Worm (Caenorhabditis elegans): ENCODE measurements around the gene skr-16.
A peak's percentile ranks its signal among the peaks of the same experiment; 100 is the strongest.

The skr-16 gene

ce11 chrIV:7154356-7154755 lies 14.2 kb upstream of the skr-16 start, which contains the start of gene C34D4.2:
Gene C34D4.2, plus strand, starts transcription at chrIV:7154656.
- TF ChIP-seq F52B5.7 (tag; optimal IDR thresholded peaks at IDR 0.05): no peak
- no peak for TF ChIP-seq snpc-1.3 (tag; optimal IDR thresholded peaks at IDR 0.05; ENCODE audit: insufficient read depth)
- no peak for TF ChIP-seq madf-6 (GFP tag; IDR thresholded peaks at IDR 0.05)
- TF ChIP-seq attf-6 (GFP tag; IDR thresholded peaks at IDR 0.05): no peak
- TF ChIP-seq aptf-2 (GFP tag; conservative IDR thresholded peaks at IDR 0.05): no peak
- no peak for TF ChIP-seq Y67H2A.10 (GFP tag; conservative IDR thresholded peaks at IDR 0.05)

ce11 chrIV:7156356-7156755 lies 12.2 kb upstream of the skr-16 start, which contains the start of gene maph-9:
Gene maph-9, plus strand, starts transcription at chrIV:7156628.
- no peak for TF ChIP-seq F57A8.1 (GFP tag; optimal IDR thresholded peaks at IDR 0.05)

- TF ChIP-seq snpc-4 (GFP tag; optimal IDR thresholded peaks at IDR 0.05): no peak
- no peak for TF ChIP-seq snpc-4 (tag; optimal IDR thresholded peaks at IDR 0.05)
- no peak for TF ChIP-seq lag-1 (GFP tag; IDR thresholded peaks at IDR 0.05)
- no peak for TF ChIP-seq rcor-1 (GFP tag; IDR thresholded peaks at IDR 0.05)
- no peak for TF ChIP-seq aptf-3 (GFP tag; IDR thresholded peaks at IDR 0.05)
Measured at ce11 chrIV:7158161-7158560, 10.3 kb upstream of the skr-16 start.

- TF ChIP-seq hrde-1 (tag; optimal IDR thresholded peaks at IDR 0.05; ENCODE audit: borderline replicate concordance) (peak; percentile 11), ceh-100 (GFP tag; IDR thresholded peaks at IDR 0.05) (no peak), ztf-18 (tag; optimal IDR thresholded peaks at IDR 0.05) (no peak), egrh-3 (GFP tag; IDR thresholded peaks at IDR 0.05) (no peak), cebp-1 (GFP tag; IDR thresholded peaks at IDR 0.05) (no peak), cebp-1 (tag; optimal IDR thresholded peaks at IDR 0.05) (no peak)
Measured at ce11 chrIV:7159586-7159985, 8.9 kb upstream of the skr-16 start.

ce11 chrIV:7165723-7166122 lies 2.8 kb upstream of the skr-16 start, which contains the start of gene rpc-1:
Gene rpc-1, minus strand, starts transcription at chrIV:7165748.
- peak; percentile 43; the same call in 1 of the 2 replicates for TF ChIP-seq cebp-1 (GFP tag; IDR thresholded peaks at IDR 0.05)
- TF ChIP-seq cebp-1 (tag; optimal IDR thresholded peaks at IDR 0.05): peak; percentile 88
- TF ChIP-seq ztf-28 (GFP tag; IDR thresholded peaks at IDR 0.05): no peak
- no peak for TF ChIP-seq gei-17 (GFP tag; optimal IDR thresholded peaks at IDR 0.05)
- peak; percentile 91 for TF ChIP-seq attf-3 (GFP tag; conservative IDR thresholded peaks at IDR 0.05)
- TF ChIP-seq madf-3 (GFP tag; IDR thresholded peaks at IDR 0.05): no peak
- no peak for TF ChIP-seq nhr-179 (tag; optimal IDR thresholded peaks at IDR 0.05)
- TF ChIP-seq F52B5.7 (tag; optimal IDR thresholded peaks at IDR 0.05): no peak
- no peak for TF ChIP-seq lag-1 (GFP tag; IDR thresholded peaks at IDR 0.05)

- no peak for TF ChIP-seq gei-17 (GFP tag; optimal IDR thresholded peaks at IDR 0.05)
- TF ChIP-seq tbx-9 (tag; optimal IDR thresholded peaks at IDR 0.05; ENCODE audit: borderline replicate concordance): no peak
- no peak for TF ChIP-seq ztf-6 (GFP tag; IDR thresholded peaks at IDR 0.05)
- peak; percentile 90 for TF ChIP-seq hmg-1.2 (GFP tag; IDR thresholded peaks at IDR 0.05)
Measured at ce11 chrIV:7166553-7166952, 2.0 kb upstream of the skr-16 start, which contains the start of gene C42D4.18. Gene C42D4.18, plus strand, starts transcription at chrIV:7166783.

- TF ChIP-seq aptf-3 (GFP tag; IDR thresholded peaks at IDR 0.05) (no peak), ztf-18 (tag; optimal IDR thresholded peaks at IDR 0.05) (no peak), pha-4 (tag; optimal IDR thresholded peaks at IDR 0.05) (no peak), ztf-3 (GFP tag; optimal IDR thresholded peaks at IDR 0.05) (no peak), ztf-25 (GFP tag; IDR thresholded peaks at IDR 0.05) (no peak), lsy-27 (tag; optimal IDR thresholded peaks at IDR 0.05; ENCODE audit: borderline replicate concordance, insufficient read depth) (no peak), tbp1 (GFP tag; optimal IDR thresholded peaks at IDR 0.05) (no peak), F39B2.1 (GFP tag; IDR thresholded peaks at IDR 0.05) (no peak), F49E8.2 (tag; optimal IDR thresholded peaks at IDR 0.05; ENCODE audit: insufficient read depth) (no peak), repo-1 (tag; optimal IDR thresholded peaks at IDR 0.05) (no peak), zfh-2 (GFP tag; conservative IDR thresholded peaks at IDR 0.05) (no peak), snpc-1.3 (tag; optimal IDR thresholded peaks at IDR 0.05; ENCODE audit: insufficient read depth) (no peak), Y53G8AR.9 (GFP tag; conservative IDR thresholded peaks at IDR 0.05) (no peak), bed-2 (GFP tag; IDR thresholded peaks at IDR 0.05) (no peak)
Measured at ce11 chrIV:7171222-7171621, 2.7 kb downstream of the skr-16 start, which contains the start of gene str-220. Gene str-220, minus strand, starts transcription at chrIV:7171322.

Data from whole organism, young adult.